Worm (Caenorhabditis elegans): ENCODE measurements around the gene Y62E10A.19.

The Y62E10A.19 gene

ce11 chrIV:13394686-13395085 lies 13.4 kb downstream of the Y62E10A.19 start:
- TF ChIP-seq Y55F3AM.14 (GFP tag; optimal IDR thresholded peaks at IDR 0.05) (no peak), nhr-129 (tag; optimal IDR thresholded peaks at IDR 0.05) (no peak), gmeb-1 (tag; optimal IDR thresholded peaks at IDR 0.05) (no peak), nhr-77 (tag; optimal IDR thresholded peaks at IDR 0.05) (no peak), fos-1 (tag; optimal IDR thresholded peaks at IDR 0.05) (peak; percentile 8), ztf-1 (GFP tag; conservative IDR thresholded peaks at IDR 0.05) (no peak), nhr-11 (tag; optimal IDR thresholded peaks at IDR 0.05) (no peak), aly-2 (tag; optimal IDR thresholded peaks at IDR 0.05) (no peak), unc-39 (tag; optimal IDR thresholded peaks at IDR 0.05) (no peak), C34F6.9 (tag; optimal IDR thresholded peaks at IDR 0.05) (no peak), ceh-82 (tag; optimal IDR thresholded peaks at IDR 0.05) (no peak), blmp-1 (tag; optimal IDR thresholded peaks at IDR 0.05; ENCODE audit: insufficient read depth) (peak; percentile 59), egl-27 (tag; optimal IDR thresholded peaks at IDR 0.05) (no peak), ceh-16 (tag; optimal IDR thresholded peaks at IDR 0.05) (no peak), crh-2 (tag; optimal IDR thresholded peaks at IDR 0.05) (no peak), lin-11 (tag; optimal IDR thresholded peaks at IDR 0.05) (no peak)

DNA sequence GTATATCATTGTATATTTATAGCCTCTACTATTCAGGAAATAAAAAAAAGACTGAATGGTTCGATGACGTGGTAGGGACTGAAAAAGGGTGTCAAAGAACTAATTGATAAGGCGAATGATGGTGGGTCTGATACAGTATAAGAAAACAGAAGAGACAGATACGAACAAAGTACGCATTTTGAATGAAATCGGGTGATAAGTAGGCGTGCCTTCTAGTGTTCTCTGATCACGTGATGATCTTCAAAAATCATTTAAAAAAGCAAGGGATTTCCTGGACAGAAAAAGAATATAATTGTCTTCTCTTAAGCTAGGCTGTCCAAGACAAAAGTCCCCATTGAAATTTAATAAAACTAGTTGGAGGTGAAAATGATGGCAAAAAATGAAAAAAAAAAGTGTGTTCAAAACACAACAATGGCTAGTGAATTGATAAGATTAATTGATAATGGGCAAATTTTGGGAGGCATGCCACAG lies 14.8 kb downstream of the Y62E10A.19 start:
- no peak for TF ChIP-seq sem-4 (tag; optimal IDR thresholded peaks at IDR 0.05)
- peak; percentile 83 for TF ChIP-seq crh-2 (tag; optimal IDR thresholded peaks at IDR 0.05)
- no peak for TF ChIP-seq lin-13 (GFP tag; optimal IDR thresholded peaks at IDR 0.05)
- no peak for TF ChIP-seq peb-1 (tag; optimal IDR thresholded peaks at IDR 0.05)
- TF ChIP-seq nhr-237 (tag; optimal IDR thresholded peaks at IDR 0.05): no peak
- no peak for TF ChIP-seq ZK546.5 (tag; optimal IDR thresholded peaks at IDR 0.05)
- TF ChIP-seq sma-3 (GFP tag; optimal IDR thresholded peaks at IDR 0.05): peak; percentile 74
- TF ChIP-seq aly-2 (tag; optimal IDR thresholded peaks at IDR 0.05): no peak
- TF ChIP-seq nhr-77 (tag; optimal IDR thresholded peaks at IDR 0.05): no peak
- peak; percentile 34 for TF ChIP-seq gmeb-1 (tag; optimal IDR thresholded peaks at IDR 0.05)
- no peak for TF ChIP-seq unc-39 (tag; optimal IDR thresholded peaks at IDR 0.05)
- TF ChIP-seq mdl-1 (tag; optimal IDR thresholded peaks at IDR 0.05): peak in 1 of 2 experiments; percentile 31
- TF ChIP-seq nhr-23 (tag; optimal IDR thresholded peaks at IDR 0.05): no peak
- TF ChIP-seq nhr-129 (tag; optimal IDR thresholded peaks at IDR 0.05): peak; percentile 68
- TF ChIP-seq fos-1 (tag; optimal IDR thresholded peaks at IDR 0.05): peak; percentile 63
- no peak for TF ChIP-seq ceh-82 (tag; optimal IDR thresholded peaks at IDR 0.05)
- TF ChIP-seq sma-9 (GFP tag; optimal IDR thresholded peaks at IDR 0.05): peak; percentile 74
- TF ChIP-seq sma-9 (tag; optimal IDR thresholded peaks at IDR 0.05): no peak
- peak in 1 of 2 experiments; percentile 42 for TF ChIP-seq lsy-2 (tag; optimal IDR thresholded peaks at IDR 0.05)
- TF ChIP-seq egl-27 (tag; optimal IDR thresholded peaks at IDR 0.05): no peak
- TF ChIP-seq ztf-4 (tag; optimal IDR thresholded peaks at IDR 0.05): no peak
- peak; percentile 9 for TF ChIP-seq F13H6.1 (tag; optimal IDR thresholded peaks at IDR 0.05)
- peak; percentile 8 for TF ChIP-seq nhr-25 (tag; optimal IDR thresholded peaks at IDR 0.05)
- no peak for TF ChIP-seq lin-11 (tag; optimal IDR thresholded peaks at IDR 0.05)
- TF ChIP-seq nhr-21 (tag; optimal IDR thresholded peaks at IDR 0.05): peak; percentile 62
- TF ChIP-seq Y55F3AM.14 (GFP tag; optimal IDR thresholded peaks at IDR 0.05): peak; percentile 25
- no peak for TF ChIP-seq nhr-10 (tag; optimal IDR thresholded peaks at IDR 0.05)
- TF ChIP-seq snpc-4 (tag; optimal IDR thresholded peaks at IDR 0.05): no peak

ce11 chrIV:13392230-13392629 lies 15.9 kb downstream of the Y62E10A.19 start:
- TF ChIP-seq ceh-16 (tag; optimal IDR thresholded peaks at IDR 0.05) (no peak), R02D3.7 (tag; optimal IDR thresholded peaks at IDR 0.05) (no peak), dmd-4 (tag; optimal IDR thresholded peaks at IDR 0.05) (no peak), elt-1 (tag; optimal IDR thresholded peaks at IDR 0.05) (no peak), Y55F3AM.14 (GFP tag; optimal IDR thresholded peaks at IDR 0.05) (no peak), C34F6.9 (tag; optimal IDR thresholded peaks at IDR 0.05) (no peak), nhr-129 (tag; optimal IDR thresholded peaks at IDR 0.05) (no peak), skn-1 (tag; optimal IDR thresholded peaks at IDR 0.05) (no peak), ztf-1 (GFP tag; conservative IDR thresholded peaks at IDR 0.05) (no peak), lin-11 (tag; optimal IDR thresholded peaks at IDR 0.05) (no peak), unc-55 (GFP tag; optimal IDR thresholded peaks at IDR 0.05) (no peak), ztf-11 (tag; optimal IDR thresholded peaks at IDR 0.05) (no peak), mbf-1 (tag; optimal IDR thresholded peaks at IDR 0.05) (no peak), alr-1 (tag; optimal IDR thresholded peaks at IDR 0.05) (no peak), sem-4 (tag; optimal IDR thresholded peaks at IDR 0.05) (no peak), mdl-1 (tag; optimal IDR thresholded peaks at IDR 0.05) (no peak), nhr-23 (tag; optimal IDR thresholded peaks at IDR 0.05) (no peak)

Data from whole organism, L2 larva.